Fruit fly (Drosophila melanogaster) whole organism, embryonic: Measurements from ENCODE around the gene CG42819.

ENCODE experiments used
- Awh ChIP-seq: fragments of 200-800 bp; sonication (Bioruptor generic); IDR thresholded peaks from 2 replicates; pipeline ENCODE4, ENCODE4 v1.3.6; 2022; ENCODE audit warnings: missing biosample characterization, missing genetic modification characterization
- CG10366 ChIP-seq: fragments of 200-800 bp; sonication (Bioruptor generic); IDR thresholded peaks from 2 replicates; pipeline ENCODE4 v1.3.6; 2022; ENCODE audit warnings: missing biosample characterization, missing genetic modification characterization
- CG11456 ChIP-seq: fragments of 200-800 bp; sonication (Bioruptor generic); IDR thresholded peaks from 3 replicates; pipeline ENCODE4 v1.3.6; 2022; ENCODE audit warnings: missing biosample characterization, missing genetic modification characterization
- CG11696 ChIP-seq: fragments of 200-800 bp; sonication (Bioruptor generic); IDR thresholded peaks from 2 replicates; pipeline ENCODE4 v1.3.6; 2022; ENCODE audit warnings: missing biosample characterization, missing genetic modification characterization
- CG13123 ChIP-seq: fragments of 200-800 bp; sonication (Bioruptor generic); optimal IDR thresholded peaks from 2 replicates; lab custom pipeline; 2016; ENCODE audit warnings: missing biosample characterization, missing genetic modification characterization
- CG13287 ChIP-seq: fragments of 200-800 bp; sonication (Bioruptor generic); IDR thresholded peaks from 2 replicates; pipeline ENCODE4 v1.3.6; 2022; ENCODE audit warnings: missing biosample characterization, missing genetic modification characterization; ENCODE audit not compliant: partially characterized antibody
- CG13296 ChIP-seq: fragments of 200-800 bp; sonication (Bioruptor generic); optimal IDR thresholded peaks from 3 replicates; lab custom pipeline; 2018; ENCODE audit warnings: missing biosample characterization, mild to moderate bottlenecking, missing genetic modification characterization
- CG14860 ChIP-seq: fragments of 200-800 bp; sonication (Bioruptor generic); IDR thresholded peaks from 3 replicates; pipeline ENCODE4 v1.3.6; 2022; ENCODE audit warnings: missing biosample characterization, missing genetic modification characterization; ENCODE audit not compliant: partially characterized antibody
- CG14965 ChIP-seq: fragments of 200-800 bp; sonication (Bioruptor generic); optimal IDR thresholded peaks from 2 replicates; lab custom pipeline; 2016; ENCODE audit warnings: missing biosample characterization, missing genetic modification characterization, borderline replicate concordance
- CG15269 ChIP-seq: fragments of 200-800 bp; sonication (Bioruptor generic); optimal IDR thresholded peaks from 2 replicates; lab custom pipeline; 2018; ENCODE audit warnings: missing biosample characterization, mild to moderate bottlenecking, missing genetic modification characterization, moderate library complexity
- CG1602 ChIP-seq: fragments of 200-800 bp; sonication (Bioruptor generic); optimal IDR thresholded peaks from 3 replicates; lab custom pipeline; 2016; ENCODE audit warnings: missing biosample characterization, missing genetic modification characterization
- CG1603 ChIP-seq: fragments of 200-800 bp; sonication (Bioruptor generic); optimal IDR thresholded peaks from 2 replicates; lab custom pipeline; 2019; ENCODE audit warnings: missing biosample characterization, mild to moderate bottlenecking, missing genetic modification characterization, moderate library complexity
- CG16813 ChIP-seq: fragments of 200-800 bp; sonication (Bioruptor generic); IDR thresholded peaks from 3 replicates; pipeline ENCODE4 v1.3.6; 2022; ENCODE audit warnings: missing biosample characterization, missing genetic modification characterization; ENCODE audit not compliant: partially characterized antibody
- CG2889 ChIP-seq: fragments of 200-800 bp; sonication (Bioruptor generic); IDR thresholded peaks from 3 replicates; pipeline ENCODE4 v1.3.6; 2022; ENCODE audit warnings: missing biosample characterization, missing genetic modification characterization
- CG31224 ChIP-seq: fragments of 200-800 bp; sonication (Bioruptor generic); IDR thresholded peaks from 2 replicates; pipeline ENCODE4 v1.3.6; 2022; ENCODE audit warnings: missing biosample characterization, missing genetic modification characterization
- CG31441 ChIP-seq: fragments of 200-800 bp; sonication (Bioruptor generic); IDR thresholded peaks from 2 replicates; pipeline ENCODE4 v1.3.6; 2022; ENCODE audit warnings: missing biosample characterization, missing genetic modification characterization
- CG4424 ChIP-seq: fragments of 200-800 bp; sonication (Bioruptor generic); optimal IDR thresholded peaks from 3 replicates; lab custom pipeline; 2016; ENCODE audit warnings: missing biosample characterization, missing genetic modification characterization
- CG6254 ChIP-seq: fragments of 200-800 bp; sonication (Bioruptor generic); optimal IDR thresholded peaks from 3 replicates; lab custom pipeline; 2017; ENCODE audit warnings: mild to moderate bottlenecking, missing biosample characterization, missing genetic modification reagents, missing genetic modification characterization
- CG7372 ChIP-seq: fragments of 200-800 bp; sonication (Bioruptor generic); IDR thresholded peaks from 2 replicates; pipeline ENCODE4 v1.3.6; 2022; ENCODE audit warnings: missing biosample characterization, missing genetic modification characterization
- CG7839 ChIP-seq: fragments of 200-800 bp; sonication (Bioruptor generic); optimal IDR thresholded peaks from 3 replicates; lab custom pipeline; 2018; ENCODE audit warnings: missing biosample characterization, mild to moderate bottlenecking, missing genetic modification characterization, moderate library complexity
- CG9797 ChIP-seq: fragments of 200-800 bp; sonication (Bioruptor generic); optimal IDR thresholded peaks from 3 replicates; lab custom pipeline; 2018; ENCODE audit warnings: missing biosample characterization, mild to moderate bottlenecking, missing genetic modification characterization
- CG9932 ChIP-seq: fragments of 200-800 bp; sonication (Bioruptor generic); IDR thresholded peaks from 2 replicates; pipeline ENCODE4 v1.3.6; 2022; ENCODE audit warnings: missing biosample characterization, missing genetic modification characterization
- Chrac-16 ChIP-seq: fragments of 200-800 bp; sonication (Bioruptor generic); optimal IDR thresholded peaks from 3 replicates; lab custom pipeline; 2016; ENCODE audit warnings: missing biosample characterization, missing genetic modification characterization
- Dll ChIP-seq: fragments of 200-800 bp; sonication (Bioruptor generic); IDR thresholded peaks from 4 replicates; pipeline ENCODE4 v1.3.6; 2022; ENCODE audit warnings: missing biosample characterization, missing genetic modification characterization; ENCODE audit not compliant: partially characterized antibody
- Dref ChIP-seq: fragments of 200-800 bp; sonication (Bioruptor generic); IDR thresholded peaks from 2 replicates; pipeline ENCODE4 v1.3.6; 2022; ENCODE audit warnings: missing biosample characterization, missing genetic modification characterization
- Drgx ChIP-seq: fragments of 200-800 bp; sonication (Bioruptor generic); IDR thresholded peaks from 2 replicates; pipeline ENCODE4 v1.3.6; 2022; ENCODE audit warnings: missing biosample characterization, missing genetic modification characterization
- E2f1 ChIP-seq: fragments of 200-800 bp; sonication (Bioruptor generic); IDR thresholded peaks from 2 replicates; pipeline ENCODE4 v1.3.6; 2022; ENCODE audit warnings: missing biosample characterization, missing genetic modification characterization
- Ets97D ChIP-seq: fragments of 200-800 bp; sonication (Bioruptor generic); optimal IDR thresholded peaks from 3 replicates; lab custom pipeline; 2016; ENCODE audit warnings: missing biosample characterization, missing genetic modification characterization
- HLH54F ChIP-seq: fragments of 200-800 bp; sonication (Bioruptor generic); optimal IDR thresholded peaks from 3 replicates; lab custom pipeline; 2016; ENCODE audit warnings: missing biosample characterization, missing genetic modification characterization
- MBD-R2 ChIP-seq: fragments of 200-800 bp; sonication (Bioruptor generic); IDR thresholded peaks from 2 replicates; pipeline ENCODE4 v1.3.6; 2022; ENCODE audit warnings: missing biosample characterization, missing genetic modification characterization
- Nf-YB ChIP-seq: fragments of 200-800 bp; sonication (Bioruptor generic); optimal IDR thresholded peaks from 3 replicates; lab custom pipeline; 2019; ENCODE audit warnings: missing biosample characterization, mild to moderate bottlenecking, missing genetic modification characterization, moderate library complexity
- Sox100B ChIP-seq: fragments of 200-800 bp; sonication (Bioruptor generic); optimal IDR thresholded peaks from 3 replicates; lab custom pipeline; 2018; ENCODE audit warnings: missing biosample characterization, mild to moderate bottlenecking, missing genetic modification characterization
- Usf ChIP-seq: fragments of 200-800 bp; sonication (Bioruptor generic); optimal IDR thresholded peaks from 2 replicates; lab custom pipeline; 2017; ENCODE audit warnings: missing genotype, missing biosample characterization, missing genetic modification characterization
- Xbp1 ChIP-seq: fragments of 200-800 bp; sonication (Bioruptor generic); optimal IDR thresholded peaks from 3 replicates; lab custom pipeline; 2016; ENCODE audit warnings: missing biosample characterization, mild to moderate bottlenecking, missing genetic modification characterization
- bab2 ChIP-seq: fragments of 200-800 bp; sonication (Bioruptor generic); optimal IDR thresholded peaks from 2 replicates; lab custom pipeline; 2016; ENCODE audit warnings: missing biosample characterization, missing genetic modification characterization
- crp ChIP-seq, 2 experiments: fragments of 200-800 bp; sonication (Bioruptor generic); optimal IDR thresholded peaks; 2 replicates in 1 of 2; 3 replicates in 1 of 2; lab custom pipeline; 2017; ENCODE audit warnings: missing biosample characterization in 2 of 2, missing genetic modification characterization in 2 of 2, mild to moderate bottlenecking in 1 of 2, moderate library complexity in 1 of 2
- esg ChIP-seq: fragments of 200-800 bp; sonication (Bioruptor generic); conservative IDR thresholded peaks from 2 replicates; pipeline ENCODE4 v1.3.6; 2022; ENCODE audit warnings: missing biosample characterization, missing genetic modification characterization
- ind ChIP-seq: fragments of 200-800 bp; sonication (Bioruptor generic); optimal IDR thresholded peaks from 3 replicates; lab custom pipeline; 2016; ENCODE audit warnings: missing biosample characterization, missing genetic modification characterization
- kah ChIP-seq: fragments of 200-800 bp; sonication (Bioruptor generic); optimal IDR thresholded peaks from 2 replicates; lab custom pipeline; 2018; ENCODE audit warnings: missing biosample characterization, mild to moderate bottlenecking, missing genetic modification characterization
- klu ChIP-seq: fragments of 200-800 bp; sonication (Bioruptor generic); IDR thresholded peaks from 2 replicates; pipeline ENCODE4 v1.3.6; 2022; ENCODE audit warnings: missing biosample characterization, missing genetic modification characterization
- knrl ChIP-seq: fragments of 200-800 bp; sonication (Bioruptor generic); IDR thresholded peaks from 3 replicates; pipeline ENCODE4 v1.3.6; 2022; ENCODE audit warnings: missing biosample characterization, missing genetic modification characterization; ENCODE audit not compliant: partially characterized antibody
- lbe ChIP-seq: fragments of 200-800 bp; sonication (Bioruptor generic); optimal IDR thresholded peaks from 2 replicates; lab custom pipeline; 2016; ENCODE audit warnings: missing biosample characterization, mild to moderate bottlenecking, missing genetic modification characterization
- mam ChIP-seq: fragments of 200-800 bp; sonication (Bioruptor generic); optimal IDR thresholded peaks from 3 replicates; lab custom pipeline; 2016; ENCODE audit warnings: missing biosample characterization, missing genetic modification characterization
- onecut ChIP-seq: fragments of 200-800 bp; sonication (Bioruptor generic); IDR thresholded peaks from 2 replicates; pipeline ENCODE4 v1.3.6; 2022; ENCODE audit warnings: missing biosample characterization, missing genetic modification characterization
- run ChIP-seq: fragments of 200-800 bp; sonication (Bioruptor generic); optimal IDR thresholded peaks from 3 replicates; lab custom pipeline; 2018; ENCODE audit warnings: missing biosample characterization, mild to moderate bottlenecking, missing genetic modification characterization
- sim ChIP-seq: fragments of 200-800 bp; sonication (Bioruptor generic); IDR thresholded peaks from 2 replicates; pipeline ENCODE4 v1.3.6; 2022; ENCODE audit warnings: missing biosample characterization, missing genetic modification characterization
- slbo ChIP-seq: fragments of 200-800 bp; sonication (Bioruptor generic); IDR thresholded peaks from 2 replicates; pipeline ENCODE4 v1.3.6; 2022; ENCODE audit warnings: missing biosample characterization, missing genetic modification characterization
- slp2 ChIP-seq: fragments of 200-800 bp; sonication (Bioruptor generic); optimal IDR thresholded peaks from 2 replicates; lab custom pipeline; 2016; ENCODE audit warnings: missing biosample characterization, missing genetic modification characterization
- unpg ChIP-seq: fragments of 200-800 bp; sonication (Bioruptor generic); optimal IDR thresholded peaks from 3 replicates; lab custom pipeline; 2018; ENCODE audit warnings: missing biosample characterization, mild to moderate bottlenecking, missing genetic modification characterization, moderate library complexity
- vvl ChIP-seq: fragments of 200-800 bp; sonication (Bioruptor generic); IDR thresholded peaks from 2 replicates; pipeline ENCODE4 v1.3.6; 2022; ENCODE audit warnings: missing biosample characterization, missing genetic modification characterization

The CG42819 gene

dm6 chr2L:8381508-8382036 is 7.6 kb downstream of the CG42819 start, which contains the start of gene AlaRS (continued):
- TF ChIP-seq CG11456 (GFP tag; lab: Robert Waterston, UW): no peak
- TF ChIP-seq CG14965 (GFP tag; lab: Kevin White, UChicago): no peak
- no peak for TF ChIP-seq run (tag; lab: Kevin White, UChicago)
- TF ChIP-seq vvl (GFP tag; lab: Robert Waterston, UW): peak; percentile 44; the same call in 1 of the 2 replicates
- no peak for TF ChIP-seq slp2 (GFP tag; lab: Kevin White, UChicago)
- peak; percentile 49 for TF ChIP-seq CG9932 (GFP tag; lab: Robert Waterston, UW)
- TF ChIP-seq CG9797: no peak
- no peak for TF ChIP-seq HLH54F (GFP tag; lab: Kevin White, UChicago)
- TF ChIP-seq CG1603 (tag; lab: Kevin White, UChicago): peak; percentile 28
- no peak for TF ChIP-seq kah
- no peak for TF ChIP-seq Usf (GFP tag; lab: Kevin White, UChicago)
- TF ChIP-seq bab2 (GFP tag; lab: Kevin White, UChicago): no peak
- TF ChIP-seq CG13296: peak; percentile 50
- TF ChIP-seq onecut (GFP tag; lab: Robert Waterston, UW): peak; percentile 10; the same call in 1 of the 2 replicates
- 0 out of 2 replicates have a peak, but pooled peaks have one; percentile 18 for TF ChIP-seq klu (GFP tag; lab: Robert Waterston, UW)
- TF ChIP-seq mam: peak; percentile 25
- peak; percentile 59; the same call in 2 of the 3 replicates for TF ChIP-seq knrl (GFP tag; lab: Robert Waterston, UW)
- TF ChIP-seq MBD-R2: peak; percentile 72
- TF ChIP-seq CG7372 (GFP tag; lab: Robert Waterston, UW): no peak
- peak; percentile 10 for TF ChIP-seq Ets97D (GFP tag; lab: Kevin White, UChicago)
- peak; percentile 49; the same call in 1 of the 2 replicates for TF ChIP-seq CG31441 (GFP tag; lab: Robert Waterston, UW)
- TF ChIP-seq CG4424 (GFP tag; lab: Kevin White, UChicago): peak; percentile 22
- peak; percentile 41; the same call in 1 of the 3 replicates for TF ChIP-seq CG14860 (GFP tag; lab: Robert Waterston, UW)
- TF ChIP-seq Dref (GFP tag; lab: Robert Waterston, UW): peak; percentile 68
- no peak for TF ChIP-seq Awh (GFP tag; lab: Robert Waterston, UW)
- TF ChIP-seq CG13287 (GFP tag; lab: Robert Waterston, UW): peak; percentile 83
- no peak for TF ChIP-seq E2f1 (GFP tag; lab: Robert Waterston, UW)
- TF ChIP-seq Sox100B (GFP tag; lab: Kevin White, UChicago): peak; percentile 26
- TF ChIP-seq CG1602: peak; percentile 3
- TF ChIP-seq CG7839 (tag; lab: Kevin White, UChicago): peak; percentile 46
- peak; percentile 25 for TF ChIP-seq ind (GFP tag; lab: Kevin White, UChicago)
- TF ChIP-seq unpg (GFP tag; lab: Kevin White, UChicago): peak; percentile 41
- TF ChIP-seq CG31224 (GFP tag; lab: Robert Waterston, UW): no peak
- TF ChIP-seq CG6254 (GFP tag; lab: Kevin White, UChicago): peak; percentile 40
- TF ChIP-seq crp (GFP tag; optimal IDR thresholded peaks at IDR 0.05; lab: Kevin White, UChicago): peak in 1 of 2 experiments; percentile 4
- TF ChIP-seq esg (GFP tag; lab: Robert Waterston, UW): peak; percentile 18; the same call in 1 of the 2 replicates
- no peak for TF ChIP-seq CG2889
- TF ChIP-seq CG10366 (GFP tag; lab: Robert Waterston, UW): no peak
- TF ChIP-seq Drgx (GFP tag; lab: Robert Waterston, UW): no peak
- peak; percentile 42; the same call in 1 of the 3 replicates for TF ChIP-seq CG16813 (GFP tag; lab: Robert Waterston, UW)
- TF ChIP-seq Nf-YB: peak; percentile 1
- TF ChIP-seq sim: no peak
- peak; percentile 37; the same call in 1 of the 2 replicates for TF ChIP-seq slbo
- TF ChIP-seq Xbp1 (GFP tag; lab: Kevin White, UChicago): peak; percentile 18
- TF ChIP-seq CG11696: no peak
- peak; percentile 16 for TF ChIP-seq Chrac-16
- peak; percentile 70 for TF ChIP-seq lbe (GFP tag; lab: Kevin White, UChicago)
- TF ChIP-seq CG15269 (tag; lab: Kevin White, UChicago): peak; percentile 39
- peak; percentile 79 for TF ChIP-seq Dll
- TF ChIP-seq CG13123 (GFP tag; lab: Kevin White, UChicago): no peak
